Worm (Caenorhabditis elegans) whole organism, L1 larva: ENCODE data around the gene lars-1.

Experiments used
- C04F5.9 ChIP-seq: sonication (generic microtip); optimal IDR thresholded peaks from 2 replicates; lab custom pipeline; 2016; ENCODE audit warnings: missing genetic modification characterization, missing compliant biosample characterization
- aha-1 ChIP-seq: fragments of 150-350 bp; optimal IDR thresholded peaks from 2 replicates; lab custom pipeline; 2014; ENCODE audit warnings: missing biosample characterization, missing genetic modification characterization
- aly-2 ChIP-seq: fragments of 150-350 bp; optimal IDR thresholded peaks from 2 replicates; lab custom pipeline; 2014; ENCODE audit warnings: missing biosample characterization, missing genetic modification characterization
- ama-1 ChIP-seq: fragments of 150-350 bp; optimal IDR thresholded peaks from 2 replicates; lab custom pipeline; 2014
- blmp-1 ChIP-seq: fragments of 150-350 bp; optimal IDR thresholded peaks from 2 replicates; lab custom pipeline; 2014; ENCODE audit warnings: missing biosample characterization, missing genetic modification characterization
- ceh-63 ChIP-seq: fragments of 200-800 bp; sonication (Bioruptor generic); optimal IDR thresholded peaks from 2 replicates; lab custom pipeline; 2018; ENCODE audit warnings: mild to moderate bottlenecking, missing genetic modification characterization, missing compliant biosample characterization
- ceh-8 ChIP-seq: fragments of 200-800 bp; sonication (Bioruptor generic); optimal IDR thresholded peaks from 2 replicates; lab custom pipeline; 2018; ENCODE audit warnings: mild to moderate bottlenecking, missing genetic modification characterization, moderate library complexity, missing compliant biosample characterization
- ceh-82 ChIP-seq, 3 experiments: fragments of 150-350 bp in 1 of 3; sonication (generic microtip) in 2 of 3; optimal IDR thresholded peaks; 2 replicates each; lab custom pipeline; 2014 to 2017; ENCODE audit warnings: missing biosample characterization in 3 of 3, missing genetic modification characterization in 3 of 3
- ces-1 ChIP-seq: fragments of 150-350 bp; optimal IDR thresholded peaks from 2 replicates; lab custom pipeline; 2014; ENCODE audit warnings: missing biosample characterization, missing genetic modification reagents, missing genetic modification characterization
- dpl-1 ChIP-seq, 3 experiments: fragments of 150-350 bp in 2 of 3; sonication (generic microtip) in 1 of 3; optimal IDR thresholded peaks; 2 replicates each; lab custom pipeline; 2014 to 2017; ENCODE audit warnings: missing biosample characterization in 3 of 3, missing genetic modification characterization in 3 of 3, missing genetic modification reagents in 3 of 3
- dsc-1 ChIP-seq: sonication (generic microtip); optimal IDR thresholded peaks from 2 replicates; lab custom pipeline; 2016; ENCODE audit warnings: mild to moderate bottlenecking, missing genetic modification characterization, missing compliant biosample characterization
- efl-1 ChIP-seq, 4 experiments: fragments of 150-350 bp; optimal IDR thresholded peaks in 3 of 4; peaks in 1 of 4; 1 replicate in 1 of 4; 2 replicates in 3 of 4; lab custom pipeline; 2014; ENCODE audit warnings: missing biosample characterization in 2 of 4, missing genetic modification characterization in 2 of 4, missing genetic modification reagents in 2 of 4
- egl-13 ChIP-seq: sonication (generic microtip); optimal IDR thresholded peaks from 2 replicates; lab custom pipeline; 2016; ENCODE audit warnings: missing genotype, missing genetic modification reagents, missing genetic modification characterization, missing compliant biosample characterization
- egl-27 ChIP-seq, 2 experiments: fragments of 150-350 bp in 1 of 2; sonication (generic microtip); optimal IDR thresholded peaks; 3 replicates each; lab custom pipeline; 2017 to 2018; ENCODE audit warnings: missing biosample characterization in 2 of 2, missing genetic modification characterization in 2 of 2, missing genetic modification reagents in 2 of 2
- ets-5 ChIP-seq: fragments of 200-800 bp; sonication (Bioruptor generic); IDR thresholded peaks from 2 replicates; pipeline ENCODE4 v1.3.6; 2022; ENCODE audit warnings: missing genetic modification characterization, missing compliant biosample characterization
- fkh-4 ChIP-seq: sonication (generic microtip); optimal IDR thresholded peaks from 2 replicates; lab custom pipeline; 2016; ENCODE audit warnings: missing compliant biosample characterization, missing genetic modification characterization, borderline replicate concordance
- fos-1 ChIP-seq: fragments of 150-350 bp; optimal IDR thresholded peaks from 2 replicates; lab custom pipeline; 2014; ENCODE audit warnings: missing biosample characterization, missing genetic modification characterization
- grh-1 ChIP-seq: fragments of 200-800 bp; sonication (Bioruptor generic); IDR thresholded peaks from 2 replicates; pipeline ENCODE4 v1.3.6; 2022; ENCODE audit warnings: missing genetic modification reagents, missing genetic modification characterization, missing compliant biosample characterization
- hlh-17 ChIP-seq: fragments of 200-800 bp; sonication (Bioruptor generic); optimal IDR thresholded peaks from 2 replicates; lab custom pipeline; 2018; ENCODE audit warnings: missing genetic modification characterization, mild to moderate bottlenecking, missing compliant biosample characterization, moderate library complexity, borderline replicate concordance
- hlh-4 ChIP-seq: sonication (generic microtip); optimal IDR thresholded peaks from 2 replicates; lab custom pipeline; 2016; ENCODE audit warnings: mild to moderate bottlenecking, missing genetic modification characterization, missing compliant biosample characterization
- hpl-2 ChIP-seq: fragments of 150-350 bp; optimal IDR thresholded peaks from 2 replicates; lab custom pipeline; 2014; ENCODE audit warnings: missing biosample characterization, missing genetic modification reagents, missing genetic modification characterization
- jun-1 ChIP-seq: fragments of 150-350 bp; optimal IDR thresholded peaks from 2 replicates; lab custom pipeline; 2014; ENCODE audit warnings: missing biosample characterization, missing genetic modification reagents, missing genetic modification characterization
- lin-13 ChIP-seq: fragments of 150-350 bp; optimal IDR thresholded peaks from 2 replicates; lab custom pipeline; 2014; ENCODE audit warnings: missing biosample characterization, missing genetic modification reagents, missing genetic modification characterization
- lin-14 ChIP-seq: fragments of 200-800 bp; sonication (Bioruptor generic); optimal IDR thresholded peaks from 2 replicates; lab custom pipeline; 2018; ENCODE audit warnings: mild to moderate bottlenecking, missing genetic modification characterization, moderate library complexity, missing compliant biosample characterization
- lin-15B ChIP-seq: fragments of 150-350 bp; sonication (generic microtip); optimal IDR thresholded peaks from 3 replicates; lab custom pipeline; 2014; ENCODE audit warnings: missing biosample characterization, missing genetic modification characterization
- lin-35 ChIP-seq, 2 experiments: fragments of 150-350 bp; optimal IDR thresholded peaks; 2 replicates each; lab custom pipeline; 2014; ENCODE audit warnings: missing biosample characterization in 2 of 2, missing genetic modification characterization in 2 of 2, missing genetic modification reagents in 2 of 2
- lsy-2 ChIP-seq, 2 experiments: fragments of 150-350 bp; optimal IDR thresholded peaks; 2 replicates each; lab custom pipeline; 2014; ENCODE audit warnings: missing biosample characterization in 2 of 2, missing genetic modification characterization in 2 of 2
- mdl-1 ChIP-seq, 2 experiments: fragments of 150-350 bp; optimal IDR thresholded peaks; 2 replicates each; lab custom pipeline; 2014 to 2017; ENCODE audit warnings: missing biosample characterization in 2 of 2, missing genetic modification characterization in 2 of 2, inconsistent platforms in 1 of 2
- mef-2 ChIP-seq: fragments of 150-350 bp; optimal IDR thresholded peaks from 2 replicates; lab custom pipeline; 2014; ENCODE audit warnings: missing biosample characterization, missing genetic modification characterization
- mep-1 ChIP-seq: fragments of 150-350 bp; optimal IDR thresholded peaks from 2 replicates; lab custom pipeline; 2014; ENCODE audit warnings: missing biosample characterization, missing genetic modification characterization
- nhr-12 ChIP-seq: sonication (generic microtip); optimal IDR thresholded peaks from 2 replicates; lab custom pipeline; 2017; ENCODE audit warnings: missing biosample characterization, missing genetic modification characterization
- nhr-237 ChIP-seq: fragments of 150-350 bp; optimal IDR thresholded peaks from 2 replicates; lab custom pipeline; 2014; ENCODE audit warnings: missing biosample characterization, missing genetic modification characterization
- nhr-47 ChIP-seq: sonication (generic microtip); optimal IDR thresholded peaks from 2 replicates; lab custom pipeline; 2016; ENCODE audit warnings: mild to moderate bottlenecking, missing genetic modification characterization, moderate library complexity, missing compliant biosample characterization
- nhr-71 ChIP-seq: sonication (generic microtip); optimal IDR thresholded peaks from 2 replicates; lab custom pipeline; 2016; ENCODE audit warnings: mild to moderate bottlenecking, missing genetic modification characterization, moderate library complexity, missing compliant biosample characterization
- nhr-77 ChIP-seq: fragments of 150-350 bp; optimal IDR thresholded peaks from 2 replicates; lab custom pipeline; 2014; ENCODE audit warnings: missing biosample characterization, missing genetic modification characterization
- nhr-84 ChIP-seq: sonication (generic microtip); optimal IDR thresholded peaks from 2 replicates; lab custom pipeline; 2017; ENCODE audit warnings: missing biosample characterization, missing genetic modification characterization
- nhr-85 ChIP-seq: sonication (generic microtip); peaks from one replicate; lab custom pipeline; 2016; ENCODE audit warnings: missing genetic modification characterization, inconsistent platforms, missing compliant biosample characterization
- pax-3 ChIP-seq: fragments of 200-800 bp; sonication (Bioruptor generic); optimal IDR thresholded peaks from 2 replicates; lab custom pipeline; 2018; ENCODE audit warnings: mild to moderate bottlenecking, missing genetic modification characterization, moderate library complexity, missing compliant biosample characterization
- rnt-1 ChIP-seq: sonication (generic microtip); optimal IDR thresholded peaks from 2 replicates; lab custom pipeline; 2016; ENCODE audit warnings: mild to moderate bottlenecking, missing genetic modification characterization, moderate library complexity, missing compliant biosample characterization
- skn-1 ChIP-seq: fragments of 150-350 bp; optimal IDR thresholded peaks from 2 replicates; lab custom pipeline; 2014; ENCODE audit warnings: missing biosample characterization, missing genetic modification characterization
- snpc-4 ChIP-seq: fragments of 150-350 bp; optimal IDR thresholded peaks from 2 replicates; lab custom pipeline; 2014; ENCODE audit warnings: missing biosample characterization, missing genetic modification characterization
- snu-23 ChIP-seq: sonication (generic microtip); optimal IDR thresholded peaks from 2 replicates; lab custom pipeline; 2016; ENCODE audit warnings: missing genetic modification characterization, missing compliant biosample characterization
- tbx-2 ChIP-seq: sonication (generic microtip); optimal IDR thresholded peaks from 2 replicates; lab custom pipeline; 2016; ENCODE audit warnings: missing genetic modification characterization, missing compliant biosample characterization
- xbp-1 ChIP-seq: sonication (generic microtip); optimal IDR thresholded peaks from 2 replicates; lab custom pipeline; 2016; ENCODE audit warnings: missing genetic modification characterization, missing compliant biosample characterization
- zag-1 ChIP-seq: fragments of 150-350 bp; optimal IDR thresholded peaks from 2 replicates; lab custom pipeline; 2014; ENCODE audit warnings: missing biosample characterization, missing genetic modification characterization
- zip-4 ChIP-seq: fragments of 200-800 bp; sonication (Bioruptor generic); optimal IDR thresholded peaks from 2 replicates; lab custom pipeline; 2018; ENCODE audit warnings: mild to moderate bottlenecking, missing genetic modification characterization, moderate library complexity, missing compliant biosample characterization
- ztf-11 ChIP-seq, 2 experiments: sonication (generic microtip); optimal IDR thresholded peaks; 2 replicates each; lab custom pipeline; 2016 to 2017; ENCODE audit warnings: missing genetic modification characterization in 2 of 2, missing biosample characterization in 1 of 2, missing compliant biosample characterization in 1 of 2

The lars-1 gene

DNA sequence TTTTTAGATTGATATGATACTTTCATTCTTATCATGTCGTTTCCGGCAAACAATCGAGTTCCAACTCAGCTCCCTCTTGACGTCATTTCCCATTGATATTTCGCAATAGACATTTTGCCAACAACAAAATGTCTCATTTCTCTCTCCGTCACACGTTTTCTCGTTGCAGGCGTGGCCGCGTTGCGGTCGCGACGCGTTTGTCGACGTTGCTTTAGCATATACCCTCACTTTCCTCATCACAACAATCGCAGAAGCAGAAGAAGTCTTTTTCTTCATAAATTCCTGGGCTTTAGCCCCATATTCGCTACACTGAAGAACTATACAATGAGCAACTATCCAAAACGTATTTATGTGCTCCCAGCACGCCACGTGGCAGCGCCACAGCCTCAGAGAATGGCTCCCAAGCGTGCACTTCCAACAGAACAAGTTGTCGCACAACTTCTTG, 7.1 kb upstream of the lars-1 start, which contains the start of gene xbp-1 (continued):
- TF ChIP-seq nhr-71 (tag; lab: Kevin White, UChicago), result peak; percentile 95
- no peak for TF ChIP-seq ets-5 (GFP tag; lab: Robert Waterston, UW)
- no peak for TF ChIP-seq C04F5.9
- TF ChIP-seq ces-1 (GFP tag; lab: Kevin White, UChicago), result no peak
- no peak for TF ChIP-seq mef-2 (tag; lab: Kevin White, UChicago)
- TF ChIP-seq nhr-77 (tag; lab: Kevin White, UChicago), result peak; percentile 84
- peak; percentile 45 for TF ChIP-seq aly-2 (tag; lab: Kevin White, UChicago)
- no peak for TF ChIP-seq fkh-4 (tag; lab: Kevin White, UChicago)
- peak; percentile 45 for TF ChIP-seq ama-1 (lab: Kevin White, UChicago)
- no peak for TF ChIP-seq hlh-4
- no peak for TF ChIP-seq grh-1 (GFP tag; lab: Robert Waterston, UW)
- TF ChIP-seq, all 84 proteins: peak for 54

DNA sequence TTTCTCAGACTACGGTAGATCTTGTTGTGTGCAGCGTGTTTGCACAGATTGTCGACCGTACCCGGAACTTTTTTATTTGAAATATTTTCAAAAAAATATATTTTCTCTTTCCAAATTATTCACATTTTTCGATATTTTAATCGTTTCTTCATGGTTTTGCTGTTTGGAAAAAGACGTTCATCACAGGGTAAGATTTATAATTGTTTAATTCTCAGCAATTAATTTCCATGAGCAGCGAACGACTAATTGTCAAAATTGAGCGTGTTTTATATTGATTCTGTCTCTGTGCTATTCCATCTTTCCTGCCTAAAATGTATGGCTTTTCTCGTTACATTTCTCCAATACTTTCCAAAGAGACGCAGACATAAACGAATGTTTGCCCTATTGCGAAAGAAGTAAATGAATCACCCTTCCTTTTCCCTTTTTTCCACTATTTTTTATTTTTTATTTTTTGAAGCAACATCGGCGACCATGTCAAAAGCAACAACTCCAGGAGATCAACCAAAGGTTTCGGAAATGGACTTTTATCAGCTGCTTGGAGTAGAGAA, 4.6 kb upstream of the lars-1 start, which contains the start of gene dnj-16:
Gene dnj-16, plus strand, starts transcription at position 51 of the 548 bp plus-strand sequence.
- TF ChIP-seq zag-1 (tag; lab: Kevin White, UChicago), result no peak
- peak; percentile 8 for TF ChIP-seq nhr-47 (tag; lab: Kevin White, UChicago)
- no peak for TF ChIP-seq mdl-1 (tag; optimal IDR thresholded peaks at IDR 0.05; lab: Kevin White, UChicago)
- peak; percentile 80 for TF ChIP-seq blmp-1
- TF ChIP-seq hlh-17 (GFP tag; lab: Kevin White, UChicago), result no peak
- peak; percentile 31 for TF ChIP-seq nhr-71 (tag; lab: Kevin White, UChicago)
- TF ChIP-seq tbx-2, result no peak
- peak in 1 of 2 experiments; percentile 40 for TF ChIP-seq lin-35 (GFP tag; optimal IDR thresholded peaks at IDR 0.05; lab: Kevin White, UChicago)
- peak; percentile 19 for TF ChIP-seq nhr-85
- no peak for TF ChIP-seq xbp-1
- peak; percentile 56 for TF ChIP-seq fos-1 (tag; lab: Kevin White, UChicago)
- peak in 1 of 3 experiments; percentile 20 for TF ChIP-seq dpl-1 (GFP tag; optimal IDR thresholded peaks at IDR 0.05; lab: Kevin White, UChicago)
- peak; percentile 14 to 62 for TF ChIP-seq lsy-2 (tag; optimal IDR thresholded peaks at IDR 0.05; lab: Kevin White, UChicago)
- TF ChIP-seq skn-1 (tag; lab: Kevin White, UChicago), result peak; percentile 29
- TF ChIP-seq efl-1 (optimal IDR thresholded peaks at IDR 0.05; lab: Kevin White, UChicago), result peak; percentile 24 to 41
- TF ChIP-seq efl-1 (GFP tag; optimal IDR thresholded peaks at IDR 0.05 in 1 of 2; lab: Kevin White, UChicago), result peak; percentile 15 to 86
- peak; percentile 12 to 73 (median 14) for TF ChIP-seq ceh-82 (tag; optimal IDR thresholded peaks at IDR 0.05; lab: Kevin White, UChicago)
- TF ChIP-seq lin-15B (tag; lab: Kevin White, UChicago), result peak; percentile 6
- TF ChIP-seq pax-3 (tag; lab: Kevin White, UChicago), result no peak
- peak; percentile 18 for TF ChIP-seq jun-1 (tag; lab: Kevin White, UChicago)
- TF ChIP-seq nhr-12 (tag; lab: Kevin White, UChicago), result no peak
- no peak for TF ChIP-seq aha-1 (tag; lab: Kevin White, UChicago)
- peak; percentile 24 for TF ChIP-seq rnt-1
- TF ChIP-seq zip-4, result peak; percentile 34
- no peak for TF ChIP-seq ceh-63 (GFP tag; lab: Kevin White, UChicago)
- no peak for TF ChIP-seq egl-13 (tag; lab: Kevin White, UChicago)
- peak; percentile 43 for TF ChIP-seq hpl-2
- TF ChIP-seq lin-14 (GFP tag; lab: Kevin White, UChicago), result peak; percentile 66
- TF ChIP-seq lin-13 (GFP tag; lab: Kevin White, UChicago), result no peak
- no peak for TF ChIP-seq ztf-11 (tag; optimal IDR thresholded peaks at IDR 0.05; lab: Kevin White, UChicago)
- TF ChIP-seq snu-23 (GFP tag; lab: Kevin White, UChicago), result peak; percentile 17
- peak; percentile 60 for TF ChIP-seq mep-1 (tag; lab: Kevin White, UChicago)
- no peak for TF ChIP-seq snpc-4 (tag; lab: Kevin White, UChicago)
- TF ChIP-seq nhr-237 (tag; lab: Kevin White, UChicago), result peak; percentile 25
- TF ChIP-seq egl-27 (tag; optimal IDR thresholded peaks at IDR 0.05; lab: Kevin White, UChicago), result no peak
- no peak for TF ChIP-seq nhr-84
- TF ChIP-seq dsc-1 (tag; lab: Kevin White, UChicago), result no peak
- peak; percentile 19 for TF ChIP-seq ceh-8 (GFP tag; lab: Kevin White, UChicago)
